Worm (Caenorhabditis elegans) whole organism, L1 larva: ENCODE measurements around the gene F35E8.2.

Source experiments
- hpl-2 ChIP-seq: fragments of 150-350 bp; optimal IDR thresholded peaks from 2 replicates; lab custom pipeline; 2014; ENCODE audit warnings: missing biosample characterization, missing genetic modification reagents, missing genetic modification characterization
- mep-1 ChIP-seq: fragments of 150-350 bp; optimal IDR thresholded peaks from 2 replicates; lab custom pipeline; 2014; ENCODE audit warnings: missing biosample characterization, missing genetic modification characterization
- nhr-11 ChIP-seq: fragments of 150-350 bp; optimal IDR thresholded peaks from 2 replicates; lab custom pipeline; 2014; ENCODE audit warnings: missing biosample characterization, missing genetic modification characterization
- nhr-77 ChIP-seq: fragments of 150-350 bp; optimal IDR thresholded peaks from 2 replicates; lab custom pipeline; 2014; ENCODE audit warnings: missing biosample characterization, missing genetic modification characterization
- skn-1 ChIP-seq: fragments of 150-350 bp; optimal IDR thresholded peaks from 2 replicates; lab custom pipeline; 2014; ENCODE audit warnings: missing biosample characterization, missing genetic modification characterization
- unc-62 ChIP-seq: fragments of 150-350 bp; optimal IDR thresholded peaks from 2 replicates; lab custom pipeline; 2014; ENCODE audit warnings: missing biosample characterization, missing genetic modification reagents, missing genetic modification characterization

DNA sequence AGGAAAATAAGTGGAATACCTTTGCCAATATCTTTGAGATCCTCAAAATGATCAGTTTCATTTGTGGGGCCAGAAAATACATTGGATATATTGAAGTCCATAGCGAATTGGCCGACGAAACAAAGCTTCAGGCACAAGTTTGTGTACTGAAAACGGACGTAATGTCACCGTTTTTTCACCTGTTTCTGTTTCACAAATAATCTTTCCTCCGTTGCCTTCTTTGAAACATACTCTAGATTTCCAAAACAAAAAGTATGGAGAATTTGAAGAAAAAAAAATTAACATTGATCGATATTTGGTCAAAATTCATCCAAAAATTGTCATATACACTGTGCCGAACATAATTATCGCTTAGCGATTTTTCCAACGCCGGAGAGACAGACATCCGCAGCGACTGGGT is 42.9 kb upstream of the F35E8.2 start, which contains the start of gene srz-12:
- TF ChIP-seq skn-1 (tag; lab: Kevin White, UChicago) (no peak), nhr-11 (no peak), unc-62 (no peak), mep-1 (tag; lab: Kevin White, UChicago) (no peak), hpl-2 (GFP tag; lab: Kevin White, UChicago) (no peak), nhr-77 (tag; lab: Kevin White, UChicago) (no peak)
